Worm (Caenorhabditis elegans): Measurements from ENCODE around the gene ZK546.4.

The ZK546.4 gene

DNA sequence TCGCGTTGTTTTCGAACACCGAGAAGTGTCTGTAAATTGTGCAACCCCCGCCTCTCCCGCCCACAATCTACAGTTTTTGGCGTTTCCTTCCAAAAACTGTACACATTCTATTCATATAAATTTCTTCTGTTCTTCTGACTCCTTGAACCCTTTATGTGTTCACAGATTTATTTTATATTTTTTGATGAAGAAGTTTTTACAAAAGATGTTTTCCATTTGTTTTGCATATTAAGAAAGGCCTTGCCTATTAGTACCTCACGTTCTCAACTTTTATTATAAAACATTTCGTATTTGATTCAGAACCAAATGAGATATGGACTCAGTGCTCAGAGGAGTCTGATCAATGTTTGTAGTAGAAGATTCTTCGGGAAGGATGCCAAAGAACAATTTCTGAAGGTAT lies 15.4 kb downstream of the ZK546.4 start, which contains the start of gene ndx-3:
ndx-3 (plus strand) TSS at position 301 of the 400 bp plus-strand sequence.
- TF ChIP-seq C16A3.4 (tag; optimal IDR thresholded peaks at IDR 0.05) (no peak), unc-98 (GFP tag; IDR thresholded peaks at IDR 0.05) (no peak), mab-9 (GFP tag; IDR thresholded peaks at IDR 0.05) (no peak), nhr-11 (tag; optimal IDR thresholded peaks at IDR 0.05) (no peak), nhr-90 (tag; optimal IDR thresholded peaks at IDR 0.05; ENCODE audit: poor library complexity) (no peak), sup-37 (GFP tag; optimal IDR thresholded peaks at IDR 0.05) (no peak), nhr-84 (tag; optimal IDR thresholded peaks at IDR 0.05) (no peak), rnt-1 (tag; optimal IDR thresholded peaks at IDR 0.05) (no peak), dsc-1 (tag; optimal IDR thresholded peaks at IDR 0.05) (no peak), tbx-2 (tag; optimal IDR thresholded peaks at IDR 0.05) (no peak), irx-1 (tag; optimal IDR thresholded peaks at IDR 0.05) (no peak), lin-15B (tag; optimal IDR thresholded peaks at IDR 0.05) (no peak), unc-130 (tag; optimal IDR thresholded peaks at IDR 0.05) (no peak), egl-27 (tag; optimal IDR thresholded peaks at IDR 0.05) (no peak), mdl-1 (tag; optimal IDR thresholded peaks at IDR 0.05) (no peak), pqm-1 (tag; optimal IDR thresholded peaks at IDR 0.05) (no peak), lin-35 (GFP tag; optimal IDR thresholded peaks at IDR 0.05) (no peak)

DNA sequence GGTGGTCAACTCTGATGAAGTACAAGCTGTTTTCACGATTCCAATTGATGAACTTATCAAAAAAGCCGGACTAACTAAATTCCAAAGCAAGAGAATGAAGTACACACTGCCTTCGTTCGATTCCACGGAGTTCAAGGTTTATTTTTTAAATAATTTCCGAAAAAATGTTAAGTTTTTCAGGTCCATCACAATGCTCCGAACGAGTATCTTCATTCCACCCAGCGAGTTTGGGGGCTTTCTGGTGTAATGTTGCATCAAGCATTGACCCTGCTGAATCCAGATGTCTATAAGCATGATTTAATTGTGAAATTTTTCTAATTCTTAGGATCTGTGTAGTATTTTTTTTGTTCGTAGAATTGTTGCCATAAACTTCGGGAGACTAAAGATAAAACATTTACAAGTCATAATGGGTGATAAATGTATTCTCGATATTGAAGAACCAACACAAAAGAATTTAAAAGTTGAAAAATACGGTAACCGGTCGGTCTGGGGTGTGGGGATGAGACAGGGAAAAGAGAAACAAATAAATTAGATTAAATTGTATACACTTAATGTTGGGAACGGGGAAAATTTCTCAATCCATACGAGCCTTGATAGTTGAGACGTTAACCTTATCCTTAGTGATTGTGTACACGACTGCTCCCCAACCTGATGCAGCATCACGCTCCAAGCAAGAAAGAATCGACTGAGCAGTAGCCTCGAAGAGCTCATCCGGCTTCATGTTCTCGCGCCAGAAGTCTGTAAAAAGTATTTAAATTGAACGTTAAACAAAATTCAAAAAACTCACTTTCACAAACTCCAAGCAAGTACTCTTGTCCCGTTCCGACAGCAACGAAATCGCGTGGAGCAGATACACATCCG lies 16.5 kb downstream of the ZK546.4 start:
- TF ChIP-seq lir-3 (tag; optimal IDR thresholded peaks at IDR 0.05; ENCODE audit: poor library complexity) = no peak
- no peak for TF ChIP-seq hlh-4 (tag; optimal IDR thresholded peaks at IDR 0.05)
- TF ChIP-seq sptf-1 (tag; optimal IDR thresholded peaks at IDR 0.05) = no peak
- peak; percentile 32 for TF ChIP-seq dsc-1 (tag; optimal IDR thresholded peaks at IDR 0.05)
- no peak for TF ChIP-seq F16B12.6 (tag; optimal IDR thresholded peaks at IDR 0.05)
- peak; percentile 59 for TF ChIP-seq nhr-85 (tag)
- no peak for TF ChIP-seq C34B4.2 (tag; optimal IDR thresholded peaks at IDR 0.05)

DNA sequence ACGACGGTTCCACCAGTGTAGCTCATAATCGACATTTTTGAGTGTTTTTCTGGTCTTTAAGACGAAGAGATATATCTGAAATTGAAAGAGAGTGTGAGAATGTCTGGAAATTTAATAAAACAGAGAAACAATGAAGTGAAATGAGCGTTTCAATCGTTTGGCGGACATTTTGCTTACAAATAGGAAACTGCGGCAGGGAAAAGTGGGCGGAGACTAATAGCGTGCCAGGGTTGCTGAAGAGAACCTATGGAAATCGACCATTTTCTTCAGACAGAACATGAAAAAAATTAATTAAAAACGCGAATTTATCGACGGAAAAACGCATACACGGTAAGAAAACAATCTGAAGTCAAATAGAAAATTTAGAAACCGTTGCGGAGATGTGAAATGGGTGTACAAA lies 17.5 kb downstream of the ZK546.4 start, which contains the start of gene pbs-3:
pbs-3 (minus strand) TSS at position 75 of the 400 bp plus-strand sequence.
- TF ChIP-seq sox-4 (tag; optimal IDR thresholded peaks at IDR 0.05) (no peak), lin-14 (GFP tag; optimal IDR thresholded peaks at IDR 0.05) (peak; percentile 53), lin-13 (GFP tag; optimal IDR thresholded peaks at IDR 0.05) (peak; percentile 47), nhr-237 (tag; optimal IDR thresholded peaks at IDR 0.05) (peak; percentile 0), pag-3 (tag; optimal IDR thresholded peaks at IDR 0.05; ENCODE audit: borderline replicate concordance, insufficient read depth) (no peak), ces-1 (GFP tag; optimal IDR thresholded peaks at IDR 0.05) (no peak), blmp-1 (tag; optimal IDR thresholded peaks at IDR 0.05) (peak; percentile 67), ets-5 (GFP tag; IDR thresholded peaks at IDR 0.05) (no peak), dsc-1 (tag; optimal IDR thresholded peaks at IDR 0.05) (peak; percentile 8), nhr-19 (GFP tag; conservative IDR thresholded peaks at IDR 0.05) (0 out of 2 replicates have a peak, but pooled peaks have one; percentile 5), nhr-84 (tag; optimal IDR thresholded peaks at IDR 0.05) (no peak), nhr-71 (tag; optimal IDR thresholded peaks at IDR 0.05) (peak; percentile 64), dpl-1 (GFP tag; optimal IDR thresholded peaks at IDR 0.05) (peak; percentile 63 to 76 (median 68)), jun-1 (tag; optimal IDR thresholded peaks at IDR 0.05) (peak; percentile 2), tbx-2 (tag; optimal IDR thresholded peaks at IDR 0.05) (peak; percentile 39), pax-3 (tag; optimal IDR thresholded peaks at IDR 0.05) (no peak), lir-3 (tag; optimal IDR thresholded peaks at IDR 0.05; ENCODE audit: poor library complexity) (peak; percentile 55), lin-35 (GFP tag; optimal IDR thresholded peaks at IDR 0.05) (peak; percentile 59 to 86), hlh-17 (GFP tag; optimal IDR thresholded peaks at IDR 0.05; ENCODE audit: borderline replicate concordance) (no peak), skn-1 (tag; optimal IDR thresholded peaks at IDR 0.05) (peak; percentile 97), grh-1 (GFP tag; IDR thresholded peaks at IDR 0.05) (no peak), unc-62 (GFP tag; optimal IDR thresholded peaks at IDR 0.05) (no peak), elt-2 (tag; optimal IDR thresholded peaks at IDR 0.05) (peak; percentile 46), efl-1 (optimal IDR thresholded peaks at IDR 0.05) (peak; percentile 71 to 73), efl-1 (GFP tag; optimal IDR thresholded peaks at IDR 0.05 in 1 of 2) (peak; percentile 65 to 94), lin-15B (tag; optimal IDR thresholded peaks at IDR 0.05) (peak; percentile 48), aha-1 (tag; optimal IDR thresholded peaks at IDR 0.05) (no peak), tlp-1 (tag; optimal IDR thresholded peaks at IDR 0.05) (no peak), F16B12.6 (tag; optimal IDR thresholded peaks at IDR 0.05) (peak; percentile 56), aly-2 (tag; optimal IDR thresholded peaks at IDR 0.05) (peak; percentile 23), unc-130 (tag; optimal IDR thresholded peaks at IDR 0.05) (peak; percentile 65), vab-15 (tag; optimal IDR thresholded peaks at IDR 0.05) (peak; percentile 61)
